Fruit fly (Drosophila melanogaster) whole organism, wandering third instar larva: ENCODE measurements around the gene CG34012.

ENCODE experiments used
- Abd-B ChIP-seq: fragments of >200 bp; optimal IDR thresholded peaks from 2 replicates; lab custom pipeline; 2017; ENCODE audit warnings: missing biosample characterization, missing genetic modification characterization
- CG32264 ChIP-seq: fragments of 200-800 bp; sonication (Bioruptor generic); optimal IDR thresholded peaks from 2 replicates; lab custom pipeline; 2016; ENCODE audit warnings: missing biosample characterization, missing genetic modification characterization
- CG9705 ChIP-seq: fragments of 200-800 bp; sonication (Bioruptor generic); optimal IDR thresholded peaks from 2 replicates; lab custom pipeline; 2018; ENCODE audit warnings: missing biosample characterization, mild to moderate bottlenecking, missing genetic modification characterization
- Dfd ChIP-seq: fragments of >200 bp; optimal IDR thresholded peaks from 2 replicates; lab custom pipeline; 2017; ENCODE audit warnings: missing biosample characterization, missing genetic modification characterization
- Dif ChIP-seq: fragments of 200-275, 200-300 bp; sonication (Bioruptor generic); optimal IDR thresholded peaks from 2 replicates; lab custom pipeline; 2018; ENCODE audit warnings: missing biosample characterization, missing genetic modification characterization; ENCODE audit not compliant: partially characterized antibody
- GATAd ChIP-seq: sonication (Bioruptor generic); optimal IDR thresholded peaks from 2 replicates; lab custom pipeline; 2016; ENCODE audit warnings: missing biosample characterization, missing genetic modification characterization
- HLH106 ChIP-seq: fragments of 200-800 bp; optimal IDR thresholded peaks from 3 replicates; lab custom pipeline; 2019; ENCODE audit warnings: missing biosample characterization, mild to moderate bottlenecking, missing genetic modification characterization, moderate library complexity
- Hnf4 ChIP-seq: fragments of 200-800 bp; sonication (Bioruptor generic); optimal IDR thresholded peaks from 2 replicates; lab custom pipeline; 2016; ENCODE audit warnings: missing biosample characterization, mild to moderate bottlenecking, missing genetic modification characterization
- Hr78 ChIP-seq: fragments of >200 bp; optimal IDR thresholded peaks from 2 replicates; lab custom pipeline; 2017; ENCODE audit warnings: missing biosample characterization, missing genetic modification characterization
- Hr83 ChIP-seq: fragments of 200-300 bp; sonication (Bioruptor generic); optimal IDR thresholded peaks from 2 replicates; lab custom pipeline; 2016; ENCODE audit warnings: missing biosample characterization, mild to moderate bottlenecking, missing genetic modification characterization, moderate library complexity; ENCODE audit not compliant: poor library complexity, severe bottlenecking
- Jra ChIP-seq: sonication (Bioruptor generic); optimal IDR thresholded peaks from 2 replicates; lab custom pipeline; 2016; ENCODE audit warnings: missing biosample characterization, missing genetic modification characterization
- Mio ChIP-seq: sonication (Bioruptor generic); optimal IDR thresholded peaks from 2 replicates; lab custom pipeline; 2016; ENCODE audit warnings: missing biosample characterization, missing genetic modification characterization
- Myc ChIP-seq: fragments of >200 bp; optimal IDR thresholded peaks from 2 replicates; lab custom pipeline; 2017
- N ChIP-seq: fragments of >200 bp; optimal IDR thresholded peaks from 2 replicates; lab custom pipeline; 2018; ENCODE audit warnings: missing biosample characterization, missing external identifiers, missing genetic modification characterization
- OdsH ChIP-seq: fragments of 200-800 bp; sonication (Bioruptor generic); optimal IDR thresholded peaks from 2 replicates; lab custom pipeline; 2016; ENCODE audit warnings: missing biosample characterization, mild to moderate bottlenecking, missing genetic modification characterization
- Rel ChIP-seq, 2 experiments: fragments of 200-800 bp; sonication (Bioruptor generic) in 1 of 2; optimal IDR thresholded peaks; 2 replicates in 1 of 2; 3 replicates in 1 of 2; lab custom pipeline; 2016 to 2019; ENCODE audit warnings: mild to moderate bottlenecking in 2 of 2, missing biosample characterization in 2 of 2, missing genetic modification characterization in 2 of 2, moderate library complexity in 1 of 2
- Sp1 ChIP-seq: fragments of 200-800 bp; sonication (Bioruptor generic); optimal IDR thresholded peaks from 3 replicates; lab custom pipeline; 2019; ENCODE audit warnings: missing biosample characterization, mild to moderate bottlenecking, missing genetic modification characterization, moderate library complexity
- br ChIP-seq: fragments of 200-800 bp; sonication (Bioruptor generic); optimal IDR thresholded peaks from 2 replicates; lab custom pipeline; 2016; ENCODE audit warnings: missing biosample characterization, missing genetic modification characterization
- brk ChIP-seq: fragments of 200-800 bp; sonication (Bioruptor generic); optimal IDR thresholded peaks from 2 replicates; lab custom pipeline; 2016; ENCODE audit warnings: missing biosample characterization, mild to moderate bottlenecking, missing genetic modification characterization
- dl ChIP-seq, 2 experiments: fragments of 175-275, 200-275 bp in 1 of 2; fragments of 200-275 bp in 1 of 2; sonication (Bioruptor generic); optimal IDR thresholded peaks; lab custom pipeline; 2018; ENCODE audit warnings: mild to moderate bottlenecking in 2 of 2, missing biosample characterization in 2 of 2, missing genetic modification characterization in 2 of 2, moderate library complexity in 2 of 2; ENCODE audit not compliant: partially characterized antibody in 2 of 2, insufficient read depth in 1 of 2
- dmrt93B ChIP-seq: fragments of 200-800 bp; sonication (Bioruptor generic); optimal IDR thresholded peaks from 2 replicates; lab custom pipeline; 2018; ENCODE audit warnings: missing biosample characterization, mild to moderate bottlenecking, missing genetic modification characterization
- dsf ChIP-seq: sonication (Bioruptor generic); optimal IDR thresholded peaks from 2 replicates; lab custom pipeline; 2016; ENCODE audit warnings: missing biosample characterization, missing genetic modification characterization, borderline replicate concordance
- ey ChIP-seq: fragments of 200-800 bp; sonication (Bioruptor generic); optimal IDR thresholded peaks from 2 replicates; lab custom pipeline; 2016; ENCODE audit warnings: missing biosample characterization, missing genetic modification characterization
- foxo ChIP-seq, 2 experiments: fragments of 200-800 bp; sonication (Bioruptor generic); optimal IDR thresholded peaks; 2 replicates in 1 of 2; 3 replicates in 1 of 2; lab custom pipeline; 2016 to 2017; ENCODE audit warnings: missing biosample characterization in 2 of 2, missing genetic modification characterization in 2 of 2
- fru ChIP-seq: fragments of 200-800 bp; sonication (Bioruptor generic); optimal IDR thresholded peaks from 3 replicates; lab custom pipeline; 2016; ENCODE audit warnings: missing biosample characterization, mild to moderate bottlenecking, missing genetic modification characterization
- h ChIP-seq: fragments of 200-800 bp; sonication (Bioruptor generic); optimal IDR thresholded peaks from 3 replicates; lab custom pipeline; 2016; ENCODE audit warnings: missing biosample characterization, mild to moderate bottlenecking, missing genetic modification characterization
- jim ChIP-seq: fragments of 175-275, 200-325 bp; sonication (Bioruptor generic); optimal IDR thresholded peaks from 2 replicates; lab custom pipeline; 2016; ENCODE audit warnings: missing biosample characterization, mild to moderate bottlenecking, missing genetic modification characterization
- lola ChIP-seq: fragments of >200 bp; optimal IDR thresholded peaks from 2 replicates; lab custom pipeline; 2017; ENCODE audit warnings: missing biosample characterization, missing genetic modification characterization
- pan ChIP-seq: fragments of >200 bp; optimal IDR thresholded peaks from 2 replicates; lab custom pipeline; 2017
- psq ChIP-seq: fragments of 200-800 bp; sonication (Bioruptor generic); optimal IDR thresholded peaks from 3 replicates; lab custom pipeline; 2017; ENCODE audit warnings: missing biosample characterization, mild to moderate bottlenecking, missing genetic modification characterization, moderate library complexity
- rgr ChIP-seq: fragments of 200-800 bp; sonication (Bioruptor generic); optimal IDR thresholded peaks from 3 replicates; lab custom pipeline; 2016; ENCODE audit warnings: missing biosample characterization, mild to moderate bottlenecking, missing genetic modification characterization
- sage ChIP-seq: fragments of 200-800 bp; sonication (Bioruptor generic); optimal IDR thresholded peaks from 2 replicates; lab custom pipeline; 2016; ENCODE audit warnings: missing biosample characterization, mild to moderate bottlenecking, missing genetic modification characterization
- sv ChIP-seq: fragments of 200-800 bp; sonication (Bioruptor generic); optimal IDR thresholded peaks from 3 replicates; lab custom pipeline; 2016; ENCODE audit warnings: missing biosample characterization, missing genetic modification characterization
- tai ChIP-seq: sonication (Bioruptor generic); optimal IDR thresholded peaks from 2 replicates; lab custom pipeline; 2016; ENCODE audit warnings: missing biosample characterization, missing genetic modification characterization
- usp ChIP-seq: fragments of >200 bp; optimal IDR thresholded peaks from 2 replicates; lab custom pipeline; 2017; ENCODE audit warnings: missing biosample characterization, missing genetic modification characterization
- woc ChIP-seq: sonication (Bioruptor generic); optimal IDR thresholded peaks from 2 replicates; lab custom pipeline; 2016; ENCODE audit warnings: missing biosample characterization, mild to moderate bottlenecking, missing genetic modification characterization

The CG34012 gene

DNA sequence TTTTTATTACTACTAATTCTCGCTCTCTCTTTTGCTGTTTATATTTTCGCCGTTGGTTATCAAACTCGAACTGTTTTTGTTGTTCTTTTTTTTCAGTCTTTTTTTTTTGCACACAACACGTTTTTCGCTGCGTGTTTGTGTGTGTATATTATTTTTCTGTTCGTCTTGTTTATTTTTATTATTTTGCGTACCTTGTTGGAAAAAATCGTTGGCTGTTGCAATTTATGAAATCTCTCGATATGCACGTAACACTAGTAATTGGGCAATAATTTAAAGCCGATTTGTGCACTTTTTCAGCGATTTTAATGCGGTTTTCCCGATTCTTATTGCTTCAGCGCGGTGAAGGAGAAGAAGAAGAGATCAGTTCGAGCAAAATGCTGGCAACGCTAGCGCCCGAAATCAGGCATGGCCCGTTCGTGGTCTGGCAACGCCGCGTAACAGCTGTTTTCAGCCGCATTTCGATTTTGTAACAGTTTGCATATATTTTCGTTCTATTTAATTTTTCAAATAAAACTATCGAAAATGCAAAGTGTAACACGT is 11.2 kb upstream of the CG34012 start, which contains the start of the genes FoxK and mRpL2:
FoxK (minus strand) TSS at position 365 of the 540 bp plus-strand sequence.
mRpL2 (plus strand) TSS at position 429 of the 540 bp plus-strand sequence.
- TF ChIP-seq Dif (GFP tag; lab: Kevin White, UChicago) (peak; percentile 1), CG32264 (peak; percentile 12), Sp1 (GFP tag; lab: Kevin White, UChicago) (peak; percentile 81), Hnf4 (GFP tag; lab: Kevin White, UChicago) (peak; percentile 46), psq (GFP tag; lab: Kevin White, UChicago) (peak; percentile 55), dsf (GFP tag; lab: Kevin White, UChicago) (peak; percentile 41), Jra (GFP tag; lab: Kevin White, UChicago) (peak; percentile 14), foxo (GFP tag; optimal IDR thresholded peaks at IDR 0.05; lab: Kevin White, UChicago) (peak; percentile 25 to 56), Rel (GFP tag; optimal IDR thresholded peaks at IDR 0.05; lab: Kevin White, UChicago) (peak; percentile 87), Rel (tag; optimal IDR thresholded peaks at IDR 0.05; lab: Kevin White, UChicago) (peak; percentile 78), usp (GFP tag; lab: Kevin White, UChicago) (no peak), OdsH (GFP tag; lab: Kevin White, UChicago) (no peak), woc (GFP tag; lab: Kevin White, UChicago) (peak; percentile 27), sage (GFP tag; lab: Kevin White, UChicago) (peak; percentile 82), CG9705 (GFP tag; lab: Kevin White, UChicago) (peak; percentile 9), GATAd (GFP tag; lab: Kevin White, UChicago) (no peak), HLH106 (tag; lab: Kevin White, UChicago) (peak; percentile 25), dmrt93B (GFP tag; lab: Kevin White, UChicago) (no peak), Myc (lab: Kevin White, UChicago) (peak; percentile 9), brk (GFP tag; lab: Kevin White, UChicago) (peak; percentile 37), fru (peak; percentile 24), N (no peak), rgr (GFP tag; lab: Kevin White, UChicago) (peak; percentile 38)
- TF ChIP-seq, all 38 proteins: peak for 17

DNA sequence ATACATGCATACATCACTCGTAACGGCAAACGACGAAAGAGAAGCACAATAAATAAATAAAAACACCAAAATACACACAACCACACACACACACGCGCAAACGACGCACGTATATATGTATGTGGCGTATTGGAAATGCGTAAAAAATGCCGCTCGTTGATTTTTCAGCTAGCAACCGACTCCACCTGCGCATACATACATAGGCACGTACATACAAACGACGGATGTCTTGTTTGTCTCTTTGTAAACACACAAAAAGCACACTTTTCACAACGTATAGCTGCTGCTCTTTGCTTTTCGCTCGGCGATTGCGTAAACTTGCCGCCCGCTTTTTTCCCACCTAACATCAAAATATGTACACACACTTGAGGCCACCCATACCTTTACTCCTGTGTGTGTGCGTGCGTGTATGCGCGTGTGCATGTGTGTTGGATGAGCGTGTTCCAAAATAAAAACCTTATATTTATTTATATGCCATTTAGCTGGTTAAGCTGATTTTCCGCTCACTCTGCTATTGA is 10.7 kb upstream of the CG34012 start:
- TF ChIP-seq br (GFP tag; lab: Kevin White, UChicago) (no peak), woc (GFP tag; lab: Kevin White, UChicago) (no peak), Mio (GFP tag; lab: Kevin White, UChicago) (no peak), sage (GFP tag; lab: Kevin White, UChicago) (no peak), Myc (lab: Kevin White, UChicago) (no peak), Dfd (GFP tag; lab: Kevin White, UChicago) (no peak), CG32264 (no peak), Jra (GFP tag; lab: Kevin White, UChicago) (no peak), OdsH (GFP tag; lab: Kevin White, UChicago) (no peak), GATAd (GFP tag; lab: Kevin White, UChicago) (no peak), dl (GFP tag; optimal IDR thresholded peaks at IDR 0.05; lab: Kevin White, UChicago; ENCODE audit: insufficient read depth in 1 of 2, partially characterized antibody in 2 of 2) (no peak), brk (GFP tag; lab: Kevin White, UChicago) (no peak), psq (GFP tag; lab: Kevin White, UChicago) (peak; percentile 18), jim (GFP tag; lab: Kevin White, UChicago) (peak; percentile 12), h (peak; percentile 34), dmrt93B (GFP tag; lab: Kevin White, UChicago) (no peak), dsf (GFP tag; lab: Kevin White, UChicago) (no peak), ey (GFP tag; lab: Kevin White, UChicago) (no peak), Abd-B (no peak), pan (lab: Kevin White, UChicago) (no peak), lola (GFP tag; lab: Kevin White, UChicago) (no peak), N (peak; percentile 82), fru (no peak), sv (GFP tag; lab: Kevin White, UChicago) (peak; percentile 3), tai (GFP tag; lab: Kevin White, UChicago) (no peak), Hr83 (GFP tag; lab: Kevin White, UChicago) (no peak), Hr78 (GFP tag; lab: Kevin White, UChicago) (no peak), HLH106 (tag; lab: Kevin White, UChicago) (no peak), Rel (GFP tag; optimal IDR thresholded peaks at IDR 0.05; lab: Kevin White, UChicago) (no peak), Rel (tag; optimal IDR thresholded peaks at IDR 0.05; lab: Kevin White, UChicago) (no peak), foxo (GFP tag; optimal IDR thresholded peaks at IDR 0.05; lab: Kevin White, UChicago) (no peak), rgr (GFP tag; lab: Kevin White, UChicago) (no peak)
- TF ChIP-seq, all 38 proteins: peak for 5
